Worm (Caenorhabditis elegans) whole organism, young adult: ENCODE data around the gene srz-56.

ENCODE experiments used
- F52B5.7 ChIP-seq: sonication (generic microtip); optimal IDR thresholded peaks from 2 replicates; lab custom pipeline; 2016; ENCODE audit warnings: mild to moderate bottlenecking, missing genetic modification characterization, missing compliant biosample characterization
- madf-3 ChIP-seq: fragments of 200-800 bp; sonication (Bioruptor generic); IDR thresholded peaks from 2 replicates; pipeline ENCODE4 v1.3.6; 2022; ENCODE audit warnings: missing genetic modification reagents, missing genetic modification characterization, missing compliant biosample characterization
- nhr-90 ChIP-seq: sonication (generic microtip); optimal IDR thresholded peaks from 2 replicates; lab custom pipeline; 2016; ENCODE audit warnings: missing genotype, mild to moderate bottlenecking, missing genetic modification characterization, missing compliant biosample characterization

- no peak for TF ChIP-seq F52B5.7 (tag; lab: Kevin White, UChicago)
- TF ChIP-seq nhr-90 (tag; lab: Kevin White, UChicago), result no peak
- TF ChIP-seq madf-3, result no peak
Observed at ce11 chrIII:2227407-2227806, 13.2 kb upstream of the srz-56 start, which contains the start of gene fbxa-62.
